Fruit fly (Drosophila melanogaster): ENCODE measurements around the gene CG4133.

CG4133 gene

DNA sequence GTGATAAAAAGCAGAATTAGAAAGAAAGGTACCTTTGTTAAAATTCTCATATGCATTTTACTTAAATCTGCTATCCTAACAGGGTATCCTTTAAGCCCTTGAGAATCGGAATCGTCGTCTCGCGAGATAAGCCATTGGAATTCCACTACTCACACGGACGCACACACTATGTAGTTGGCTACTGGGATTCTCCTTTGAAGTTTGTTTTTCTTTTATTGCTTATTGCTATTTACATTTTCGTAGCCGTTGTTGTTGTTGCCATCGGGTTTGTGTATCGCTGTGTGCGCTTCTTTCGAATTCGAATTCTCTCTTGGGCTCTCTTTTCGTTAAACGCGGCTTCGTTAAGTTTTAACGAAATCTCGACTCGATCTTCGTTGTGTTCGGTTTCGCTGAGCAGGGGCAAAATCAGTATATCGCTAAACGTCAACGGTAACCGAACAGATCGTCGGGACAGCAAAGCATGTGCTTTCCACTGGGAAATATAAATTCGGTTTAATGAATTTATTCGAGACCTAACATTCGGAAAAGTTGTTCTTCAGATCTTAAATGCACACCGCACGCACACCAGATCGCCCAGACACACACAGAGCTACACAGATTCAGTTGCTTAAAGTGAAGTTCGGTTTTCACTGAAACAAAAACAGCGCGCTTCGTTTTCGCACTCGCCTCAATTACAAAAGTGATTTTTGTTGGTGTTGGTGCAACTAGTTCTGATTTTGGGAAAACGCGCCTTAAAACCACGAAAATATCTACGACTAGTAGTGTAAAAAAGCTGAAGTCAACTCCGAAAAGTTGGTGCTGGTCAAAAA lies 24.3 kb upstream of the CG4133 start, which contains the start of gene ex:
Gene ex (plus strand): TSS at position 408 of the 809 bp plus-strand sequence.
- no peak for TF ChIP-seq noc (tag; optimal IDR thresholded peaks at IDR 0.05)

DNA sequence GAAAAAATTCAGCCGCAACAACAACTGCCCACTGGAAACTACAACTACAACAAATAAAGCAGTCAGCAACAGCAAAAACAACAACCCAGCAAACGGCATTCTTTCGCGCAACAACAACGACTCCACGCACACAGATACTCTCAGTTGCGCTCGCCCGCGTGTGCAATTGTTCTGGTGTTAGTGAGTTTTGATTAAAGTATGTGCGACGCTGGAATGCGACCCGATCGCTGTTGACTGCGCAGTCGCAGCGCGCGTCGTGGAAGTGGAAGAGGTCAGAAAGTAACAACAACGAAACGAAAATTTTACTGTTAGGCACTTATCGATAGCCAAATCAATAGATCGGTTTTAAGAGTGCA lies 23.7 kb upstream of the CG4133 start:
- TF ChIP-seq noc (tag; optimal IDR thresholded peaks at IDR 0.05) = no peak

- TF ChIP-seq noc (tag; optimal IDR thresholded peaks at IDR 0.05) = no peak
Measured at dm6 chr2L:432119-432518, 23.2 kb upstream of the CG4133 start.

- no peak for TF ChIP-seq noc (tag; optimal IDR thresholded peaks at IDR 0.05)
Measured at dm6 chr2L:434439-434838, 20.9 kb upstream of the CG4133 start.

- no peak for TF ChIP-seq noc (tag; optimal IDR thresholded peaks at IDR 0.05)
Measured at dm6 chr2L:435311-435806, 20.0 kb upstream of the CG4133 start.

DNA sequence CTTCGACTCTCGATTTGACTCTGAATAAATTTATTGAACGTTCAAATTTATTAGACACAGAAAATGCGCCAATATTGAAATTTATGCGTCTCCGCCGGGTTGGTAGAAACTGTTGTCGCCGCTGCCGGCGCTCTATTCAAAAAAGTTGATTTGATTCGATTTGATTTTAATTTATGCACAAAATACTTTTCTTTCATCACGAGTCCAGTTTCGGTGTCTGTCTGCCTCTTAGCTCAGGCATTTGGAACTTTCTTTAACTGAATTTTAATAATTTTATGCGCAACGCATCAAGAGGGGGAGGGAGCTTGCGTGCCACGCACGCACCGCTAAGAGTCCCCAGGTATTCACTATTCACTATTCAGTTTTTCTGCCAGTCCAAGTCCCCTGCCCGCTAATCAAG lies 17.8 kb upstream of the CG4133 start:
- TF ChIP-seq noc (tag; optimal IDR thresholded peaks at IDR 0.05) = no peak

dm6 chr2L:439339-439738 lies 16.0 kb upstream of the CG4133 start:
- TF ChIP-seq noc (tag; optimal IDR thresholded peaks at IDR 0.05) = no peak

DNA sequence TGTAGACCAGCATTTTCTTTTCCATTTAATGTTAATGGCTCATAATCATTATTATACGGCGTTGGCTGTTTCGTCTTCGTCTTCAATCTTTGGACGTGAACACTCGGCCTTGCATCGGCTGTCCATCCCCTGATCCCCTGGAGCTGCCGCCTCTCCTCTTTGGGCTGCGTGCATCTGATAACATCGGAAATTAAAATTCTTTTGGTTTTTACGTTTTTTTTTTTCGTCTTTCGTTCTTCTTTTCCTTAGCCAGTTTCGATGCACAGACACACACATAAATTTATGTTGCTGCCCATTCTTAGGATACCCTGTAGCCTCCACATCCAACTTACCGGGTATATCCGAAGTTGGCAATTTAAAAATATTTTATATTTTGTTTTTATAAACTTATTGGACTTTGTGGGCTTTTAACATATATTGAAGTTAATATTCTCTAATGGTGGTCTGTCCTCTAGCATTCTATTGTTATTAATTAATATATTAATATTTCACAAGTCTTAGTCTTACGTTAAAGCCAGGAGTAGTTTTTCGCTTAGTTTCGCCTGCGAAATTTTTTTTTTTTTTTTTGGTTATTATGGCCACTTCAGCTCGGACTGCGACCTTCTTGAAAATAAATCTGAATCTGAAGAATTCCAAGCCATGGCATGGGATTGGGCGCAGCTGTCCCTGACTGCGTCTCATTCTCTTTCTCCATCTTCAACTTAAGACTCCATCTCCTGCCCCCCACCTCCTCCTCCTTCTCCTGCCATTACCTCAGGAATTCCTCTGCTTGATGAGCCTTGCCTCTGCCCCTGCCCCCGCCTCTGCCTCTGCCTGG lies 14.5 kb upstream of the CG4133 start:
- TF ChIP-seq noc (tag; optimal IDR thresholded peaks at IDR 0.05) = no peak

- no peak for TF ChIP-seq noc (tag; optimal IDR thresholded peaks at IDR 0.05)
Measured at dm6 chr2L:441455-441730, 13.9 kb upstream of the CG4133 start.

DNA sequence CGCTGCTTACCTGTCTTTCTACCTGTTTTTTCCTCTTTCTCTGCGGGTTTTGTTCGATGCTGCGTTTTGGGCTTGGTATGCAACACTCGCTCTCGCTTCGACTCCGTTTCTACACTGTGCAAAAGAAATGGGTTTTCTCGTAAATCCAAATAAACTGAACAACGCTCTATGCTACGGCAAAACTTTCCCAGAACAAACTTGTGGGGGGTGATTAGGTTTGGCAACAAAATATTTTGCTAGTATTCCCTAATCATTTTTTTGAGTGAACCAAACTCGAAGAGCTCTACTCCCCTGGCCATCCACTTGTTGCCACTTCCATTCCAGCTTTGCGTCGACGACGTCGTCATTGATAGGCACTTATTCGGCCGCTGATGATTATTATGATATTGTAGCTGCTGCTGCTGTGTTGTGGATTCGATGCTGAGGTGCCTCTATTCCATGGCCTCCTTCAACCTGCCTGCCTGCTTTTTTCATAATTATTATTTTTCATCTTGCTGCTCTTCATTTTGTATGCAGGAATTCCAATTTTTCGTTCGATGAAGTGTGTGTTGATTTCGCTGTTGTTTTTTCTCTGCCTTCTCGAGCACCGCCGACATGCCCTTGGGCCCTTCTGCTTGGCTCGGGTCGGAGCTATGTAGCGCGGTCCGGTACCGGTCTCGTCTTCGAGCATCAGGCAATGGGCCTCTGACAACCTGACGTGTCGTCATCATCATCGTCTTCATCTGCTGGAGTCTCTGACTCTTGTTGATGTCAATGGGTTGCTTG lies 13.2 kb upstream of the CG4133 start:
- no peak for TF ChIP-seq noc (tag; optimal IDR thresholded peaks at IDR 0.05)

dm6 chr2L:447124-447523 lies 8.2 kb upstream of the CG4133 start:
- no peak for TF ChIP-seq noc (tag; optimal IDR thresholded peaks at IDR 0.05)

dm6 chr2L:451705-452472 lies 3.4 kb upstream of the CG4133 start:
- TF ChIP-seq noc (tag; optimal IDR thresholded peaks at IDR 0.05) = no peak

DNA sequence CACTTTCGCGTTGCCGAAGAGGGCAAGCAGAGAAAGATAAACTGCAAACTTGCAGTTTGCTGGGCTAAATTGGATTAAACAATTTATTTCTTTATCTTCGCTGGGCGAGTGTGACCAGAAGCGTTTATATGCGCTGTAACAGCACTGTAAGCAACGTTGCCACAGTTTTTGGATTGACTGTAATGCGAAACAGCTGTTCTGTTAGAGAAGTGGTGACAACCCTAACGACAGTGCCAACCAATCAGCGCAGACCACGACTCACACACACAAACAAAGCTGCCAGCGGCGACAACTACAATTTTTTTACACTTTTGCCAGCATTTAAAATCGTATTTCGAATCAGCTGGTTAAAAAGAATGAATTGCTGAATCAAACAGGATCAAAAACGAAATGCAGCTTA lies 2.5 kb upstream of the CG4133 start, which contains the start of the genes crq and shv:
Gene crq (minus strand): TSS at position 153 of the 400 bp plus-strand sequence.
Gene shv (plus strand): TSS at position 237 of the 400 bp plus-strand sequence.
- no peak for TF ChIP-seq noc (tag; optimal IDR thresholded peaks at IDR 0.05)

dm6 chr2L:455738-456137 lies 407 bp downstream of the CG4133 start:
- no peak for TF ChIP-seq noc (tag; optimal IDR thresholded peaks at IDR 0.05)

DNA sequence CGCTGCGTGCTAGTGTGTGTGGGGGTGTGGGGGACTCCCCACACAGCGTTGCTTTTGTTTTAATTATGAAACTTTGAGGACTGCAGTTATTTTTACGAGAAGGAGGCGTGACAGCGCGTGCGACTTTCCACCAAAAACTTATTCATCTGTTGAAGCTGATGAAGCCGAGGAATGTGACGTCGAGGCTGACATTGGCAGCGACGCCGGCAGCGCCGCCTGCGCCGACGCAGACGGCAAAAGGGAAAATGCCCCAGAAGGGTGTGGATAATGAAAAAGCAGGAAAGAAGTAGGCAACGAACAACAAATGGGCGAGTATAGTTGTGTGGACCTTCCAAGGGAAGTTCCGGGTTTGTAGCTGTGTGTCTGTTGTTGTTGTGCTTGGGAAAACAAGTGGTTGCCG lies 12.4 kb downstream of the CG4133 start:
- no peak for TF ChIP-seq noc (tag; optimal IDR thresholded peaks at IDR 0.05)

Measured in whole organism, larva.